Fruit fly (Drosophila melanogaster) whole organism, embryonic: ENCODE data around the gene ATPsynepsilonL.

Source experiments
- BEAF-32 ChIP-seq: fragments of 200-800 bp; sonication (Bioruptor generic); optimal IDR thresholded peaks from 3 replicates; lab custom pipeline; 2017; ENCODE audit warnings: missing biosample characterization, missing genetic modification characterization, mild to moderate bottlenecking, moderate library complexity, missing genetic modification reagents
- Bteb2 ChIP-seq: fragments of 200-800 bp; sonication (Bioruptor generic); optimal IDR thresholded peaks from 2 replicates; lab custom pipeline; 2016; ENCODE audit warnings: missing biosample characterization, missing genetic modification characterization
- CG11247 ChIP-seq: fragments of 200-800 bp; sonication (Bioruptor generic); IDR thresholded peaks from 2 replicates; pipeline ENCODE4 v1.3.6; 2022; ENCODE audit warnings: missing biosample characterization, missing genetic modification characterization
- CG11504 ChIP-seq: fragments of 200-800 bp; sonication (Bioruptor generic); optimal IDR thresholded peaks from 3 replicates; lab custom pipeline; 2019; ENCODE audit warnings: missing biosample characterization, mild to moderate bottlenecking, missing genetic modification characterization, moderate library complexity
- CG11696 ChIP-seq: fragments of 200-800 bp; sonication (Bioruptor generic); IDR thresholded peaks from 2 replicates; pipeline ENCODE4 v1.3.6; 2022; ENCODE audit warnings: missing biosample characterization, missing genetic modification characterization
- CG17186 ChIP-seq: fragments of 200-800 bp; sonication (Bioruptor generic); optimal IDR thresholded peaks from 3 replicates; lab custom pipeline; 2017; ENCODE audit warnings: missing biosample characterization, missing genetic modification reagents, missing genetic modification characterization
- CG18476 ChIP-seq: fragments of 200-800 bp; sonication (Bioruptor generic); optimal IDR thresholded peaks from 2 replicates; lab custom pipeline; 2016; ENCODE audit warnings: missing biosample characterization, mild to moderate bottlenecking, missing genetic modification characterization
- CG4360 ChIP-seq: fragments of 200-800 bp; sonication (Bioruptor generic); IDR thresholded peaks from 2 replicates; pipeline ENCODE4 v1.3.6; 2022; ENCODE audit warnings: missing biosample characterization, missing genetic modification characterization
- CG5245 ChIP-seq: fragments of 200-800 bp; sonication (Bioruptor generic); optimal IDR thresholded peaks from 3 replicates; lab custom pipeline; 2016; ENCODE audit warnings: missing biosample characterization, missing genetic modification characterization
- CG6683 ChIP-seq: fragments of 200-800 bp; sonication (Bioruptor generic); optimal IDR thresholded peaks from 2 replicates; lab custom pipeline; 2017; ENCODE audit warnings: missing biosample characterization, mild to moderate bottlenecking, missing genetic modification characterization, missing genetic modification reagents
- CG7357 ChIP-seq: fragments of 200-800 bp; sonication (Bioruptor generic); IDR thresholded peaks from 3 replicates; pipeline ENCODE4 v1.3.6; 2022; ENCODE audit warnings: missing biosample characterization, missing genetic modification characterization
- CG8281 ChIP-seq: fragments of 200-800 bp; sonication (Bioruptor generic); optimal IDR thresholded peaks from 2 replicates; lab custom pipeline; 2018; ENCODE audit warnings: missing biosample characterization, mild to moderate bottlenecking, missing genetic modification characterization, moderate library complexity
- D ChIP-seq, 2 experiments: fragments of 200-800 bp in 1 of 2; fragments of >200 bp in 1 of 2; sonication (Bioruptor generic) in 1 of 2; optimal IDR thresholded peaks; 2 replicates in 1 of 2; 3 replicates in 1 of 2; lab custom pipeline; 2017; ENCODE audit warnings: mild to moderate bottlenecking in 1 of 2, missing biosample characterization in 1 of 2, missing genetic modification characterization in 1 of 2, missing genetic modification reagents in 1 of 2
- Dfd ChIP-seq, 2 experiments: fragments of >200 bp; optimal IDR thresholded peaks; 2 replicates each; lab custom pipeline; 2017; ENCODE audit warnings: missing biosample characterization in 2 of 2, missing genetic modification characterization in 2 of 2
- Doc2 ChIP-seq: fragments of 200-800 bp; sonication (Bioruptor generic); IDR thresholded peaks from 2 replicates; pipeline ENCODE4 v1.3.6; 2022; ENCODE audit warnings: missing biosample characterization, missing genetic modification characterization
- Hr78 ChIP-seq, 2 experiments: fragments of 200-800 bp in 1 of 2; fragments of >200 bp in 1 of 2; sonication (Bioruptor generic) in 1 of 2; optimal IDR thresholded peaks; 2 replicates each; lab custom pipeline; 2017 to 2019; ENCODE audit warnings: missing biosample characterization in 2 of 2, missing genetic modification characterization in 2 of 2, mild to moderate bottlenecking in 1 of 2, moderate library complexity in 1 of 2
- Jarid2 ChIP-seq: fragments of 200-800 bp; sonication (Bioruptor generic); optimal IDR thresholded peaks from 3 replicates; lab custom pipeline; 2017; ENCODE audit warnings: mild to moderate bottlenecking, missing biosample characterization, missing genetic modification reagents, missing genetic modification characterization
- Ravus ChIP-seq: fragments of 200-800 bp; sonication (Bioruptor generic); IDR thresholded peaks from 2 replicates; pipeline ENCODE4 v1.3.6; 2022; ENCODE audit warnings: missing biosample characterization, missing genetic modification characterization
- Sox100B ChIP-seq: fragments of 200-800 bp; sonication (Bioruptor generic); optimal IDR thresholded peaks from 3 replicates; lab custom pipeline; 2018; ENCODE audit warnings: missing biosample characterization, mild to moderate bottlenecking, missing genetic modification characterization
- Spps ChIP-seq: fragments of 200-800 bp; sonication (Bioruptor generic); optimal IDR thresholded peaks from 2 replicates; lab custom pipeline; 2018; ENCODE audit warnings: missing biosample characterization, mild to moderate bottlenecking, missing genetic modification characterization
- Sry-δ ChIP-seq: fragments of 200-800 bp; sonication (Bioruptor generic); optimal IDR thresholded peaks from 2 replicates; lab custom pipeline; 2016; ENCODE audit warnings: missing biosample characterization, missing genetic modification characterization
- bsh ChIP-seq, 2 experiments: fragments of 200-800 bp; sonication (Bioruptor generic); optimal IDR thresholded peaks; 2 replicates each; lab custom pipeline; 2017 to 2018; ENCODE audit warnings: mild to moderate bottlenecking in 2 of 2, missing biosample characterization in 2 of 2, missing genetic modification characterization in 2 of 2, moderate library complexity in 1 of 2
- disco-r ChIP-seq: fragments of 200-800 bp; sonication (Bioruptor generic); optimal IDR thresholded peaks from 2 replicates; lab custom pipeline; 2016; ENCODE audit warnings: missing biosample characterization, missing genetic modification characterization
- eve ChIP-seq, 2 experiments: fragments of >200 bp; optimal IDR thresholded peaks; 2 replicates each; lab custom pipeline; 2017; ENCODE audit warnings: missing biosample characterization in 2 of 2, missing genetic modification characterization in 2 of 2
- eyg ChIP-seq: fragments of 200-800 bp; sonication (Bioruptor generic); optimal IDR thresholded peaks from 3 replicates; lab custom pipeline; 2016; ENCODE audit warnings: missing biosample characterization, missing genetic modification characterization
- fd64A ChIP-seq: fragments of 200-800 bp; sonication (Bioruptor generic); optimal IDR thresholded peaks from 3 replicates; lab custom pipeline; 2018; ENCODE audit warnings: missing biosample characterization, mild to moderate bottlenecking, missing genetic modification characterization
- jumu ChIP-seq: fragments of 200-800 bp; sonication (Bioruptor generic); optimal IDR thresholded peaks from 3 replicates; lab custom pipeline; 2016; ENCODE audit warnings: missing biosample characterization, missing genetic modification characterization
- kah ChIP-seq: fragments of 200-800 bp; sonication (Bioruptor generic); optimal IDR thresholded peaks from 2 replicates; lab custom pipeline; 2018; ENCODE audit warnings: missing biosample characterization, mild to moderate bottlenecking, missing genetic modification characterization
- kay ChIP-seq: fragments of 200-800 bp; sonication (Bioruptor generic); optimal IDR thresholded peaks from 2 replicates; lab custom pipeline; 2016; ENCODE audit warnings: missing biosample characterization, missing genetic modification characterization
- luna ChIP-seq: fragments of 200-800 bp; sonication (Bioruptor generic); optimal IDR thresholded peaks from 2 replicates; lab custom pipeline; 2016; ENCODE audit warnings: missing biosample characterization, missing genetic modification characterization
- mld ChIP-seq: fragments of 200-800 bp; sonication (Bioruptor generic); IDR thresholded peaks from 3 replicates; pipeline ENCODE4 v1.3.6; 2022; ENCODE audit warnings: missing biosample characterization, missing genetic modification characterization; ENCODE audit not compliant: partially characterized antibody
- pnt ChIP-seq: fragments of 200-800 bp; sonication (Bioruptor generic); optimal IDR thresholded peaks from 3 replicates; lab custom pipeline; 2016; ENCODE audit warnings: missing biosample characterization, missing genetic modification characterization
- pzg ChIP-seq: fragments of 200-800 bp; sonication (Bioruptor generic); optimal IDR thresholded peaks from 3 replicates; lab custom pipeline; 2018; ENCODE audit warnings: missing biosample characterization, mild to moderate bottlenecking, missing genetic modification characterization, moderate library complexity
- rib ChIP-seq: fragments of 200-800 bp; sonication (Bioruptor generic); IDR thresholded peaks from 2 replicates; pipeline ENCODE4 v1.3.6; 2022; ENCODE audit warnings: missing biosample characterization, missing genetic modification characterization
- slbo ChIP-seq: fragments of 200-800 bp; sonication (Bioruptor generic); IDR thresholded peaks from 2 replicates; pipeline ENCODE4 v1.3.6; 2022; ENCODE audit warnings: missing biosample characterization, missing genetic modification characterization
- tio ChIP-seq: fragments of 200-800 bp; sonication (Bioruptor generic); optimal IDR thresholded peaks from 2 replicates; lab custom pipeline; 2017; ENCODE audit warnings: missing biosample characterization, missing genetic modification characterization, inconsistent platforms
- tll ChIP-seq, 2 experiments: fragments of 200-800 bp in 1 of 2; fragments of >200 bp in 1 of 2; sonication (Bioruptor generic) in 1 of 2; optimal IDR thresholded peaks; 2 replicates each; lab custom pipeline; 2017 to 2019; ENCODE audit warnings: missing biosample characterization in 2 of 2, missing genetic modification characterization in 2 of 2, mild to moderate bottlenecking in 1 of 2, moderate library complexity in 1 of 2
- twi ChIP-seq: fragments of 200-800 bp; optimal IDR thresholded peaks from 2 replicates; lab custom pipeline; 2019; ENCODE audit warnings: missing biosample characterization, mild to moderate bottlenecking, missing genetic modification characterization, moderate library complexity
- zen ChIP-seq: fragments of 200-800 bp; sonication (Bioruptor generic); optimal IDR thresholded peaks from 3 replicates; lab custom pipeline; 2018; ENCODE audit warnings: missing biosample characterization, mild to moderate bottlenecking, missing genetic modification characterization, moderate library complexity

ATPsynepsilonL gene

DNA sequence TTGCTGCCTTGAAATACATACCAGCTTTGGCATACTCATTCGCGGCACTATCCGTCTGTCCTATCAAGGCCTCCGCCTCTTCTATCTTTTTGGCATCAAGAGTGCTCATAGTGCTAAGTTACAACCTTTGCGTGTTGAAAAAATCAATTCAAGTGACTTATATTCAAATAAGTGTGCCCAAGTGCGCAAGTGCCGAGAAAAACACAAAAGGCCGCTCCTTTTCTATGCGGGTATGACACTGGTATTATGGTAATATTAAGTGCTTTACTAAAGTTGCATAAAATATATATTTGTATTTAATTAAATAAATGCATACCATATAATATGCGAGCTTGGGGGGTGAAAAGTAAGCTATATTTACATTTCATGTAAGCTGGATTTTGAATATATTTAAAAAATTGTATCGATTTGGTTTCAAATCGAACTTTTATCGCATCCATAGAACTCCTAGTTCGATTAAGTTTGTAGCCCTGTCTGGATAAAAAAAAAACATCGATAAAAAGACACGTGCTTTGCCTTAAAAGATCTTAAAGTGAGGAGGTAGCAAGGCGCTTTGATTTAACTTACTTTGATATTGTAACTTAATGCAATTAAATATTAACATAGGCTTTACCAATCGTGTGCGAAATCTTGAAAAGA, at the start of gene ATPsynepsilonL, which contains the start of gene gammaSnap2 (continued):
- TF ChIP-seq jumu (GFP tag; lab: Kevin White, UChicago) (no peak), CG6683 (GFP tag; lab: Kevin White, UChicago) (no peak), tll (GFP tag; optimal IDR thresholded peaks at IDR 0.05; lab: Kevin White, UChicago) (no peak), disco-r (GFP tag; lab: Kevin White, UChicago) (no peak), rib (GFP tag; lab: Robert Waterston, UW) (no peak), CG11696 (GFP tag; lab: Robert Waterston, UW) (no peak), twi (tag; lab: Kevin White, UChicago) (no peak), zen (tag; lab: Kevin White, UChicago) (no peak), CG18476 (no peak), CG11504 (tag; lab: Kevin White, UChicago) (no peak), fd64A (GFP tag; lab: Kevin White, UChicago) (no peak), kay (GFP tag; lab: Kevin White, UChicago) (no peak), Ravus (GFP tag; lab: Robert Waterston, UW) (no peak), Bteb2 (GFP tag; lab: Kevin White, UChicago) (no peak), CG5245 (GFP tag; lab: Kevin White, UChicago) (no peak), eyg (GFP tag; lab: Kevin White, UChicago) (no peak), CG7357 (GFP tag; lab: Robert Waterston, UW) (no peak), CG4360 (no peak), D (optimal IDR thresholded peaks at IDR 0.05; lab: Kevin White, UChicago) (no peak), D (GFP tag; optimal IDR thresholded peaks at IDR 0.05; lab: Kevin White, UChicago) (no peak), luna (GFP tag; lab: Kevin White, UChicago) (no peak), eve (GFP tag; optimal IDR thresholded peaks at IDR 0.05; lab: Kevin White, UChicago) (peak in 1 of 2 experiments; percentile 9), bsh (GFP tag; optimal IDR thresholded peaks at IDR 0.05; lab: Kevin White, UChicago) (no peak), BEAF-32 (peak; percentile 27), slbo (GFP tag; lab: Robert Waterston, UW) (no peak), Spps (tag; lab: Kevin White, UChicago) (no peak), Jarid2 (GFP tag; lab: Kevin White, UChicago) (no peak), mld (GFP tag; lab: Robert Waterston, UW) (0 out of 3 replicates have a peak, but pooled peaks have one; percentile 12), Dfd (GFP tag; optimal IDR thresholded peaks at IDR 0.05; lab: Kevin White, UChicago) (no peak), Doc2 (GFP tag; lab: Robert Waterston, UW) (no peak), Sry-δ (GFP tag; lab: Kevin White, UChicago) (peak; percentile 4), Hr78 (GFP tag; optimal IDR thresholded peaks at IDR 0.05; lab: Kevin White, UChicago) (no peak), CG11247 (GFP tag; lab: Robert Waterston, UW) (no peak), kah (GFP tag; lab: Kevin White, UChicago) (no peak), CG8281 (no peak), pzg (peak; percentile 4), Sox100B (GFP tag; lab: Kevin White, UChicago) (no peak), CG17186 (no peak), pnt (GFP tag; lab: Kevin White, UChicago) (no peak), tio (no peak)
